Worm (Caenorhabditis elegans) whole organism, young adult: ENCODE results near the gene Y22D7AL.3.

ENCODE experiments used
- B0035.1 ChIP-seq: sonication (generic microtip); optimal IDR thresholded peaks from 2 replicates; lab custom pipeline; 2016; ENCODE audit warnings: missing genetic modification characterization, mild to moderate bottlenecking, missing compliant biosample characterization, missing genotype, missing genetic modification reagents
- B0336.3 ChIP-seq: fragments of 200-800 bp; sonication (Bioruptor generic); IDR thresholded peaks from 2 replicates; pipeline ENCODE4 v1.3.6; 2022; ENCODE audit warnings: missing genetic modification characterization, missing compliant biosample characterization
- T07F8.4 ChIP-seq: sonication (generic microtip); optimal IDR thresholded peaks from 2 replicates; lab custom pipeline; 2016; ENCODE audit warnings: mild to moderate bottlenecking, missing genetic modification characterization, moderate library complexity, missing compliant biosample characterization
- Y67H2A.10 ChIP-seq: fragments of 200-800 bp; sonication (Bioruptor generic); conservative IDR thresholded peaks from 2 replicates; pipeline ENCODE4 v1.3.6; 2022; ENCODE audit warnings: missing genetic modification reagents, missing genetic modification characterization, missing compliant biosample characterization
- Y79H2A.3 ChIP-seq: fragments of 200-800 bp; sonication (Bioruptor generic); conservative IDR thresholded peaks from 2 replicates; pipeline ENCODE4 v1.3.6; 2022; ENCODE audit warnings: missing genetic modification reagents, missing genetic modification characterization, missing compliant biosample characterization
- ama-1 ChIP-seq, 3 experiments: fragments of 150-350 bp in 1 of 3; sonication (generic microtip) in 2 of 3; optimal IDR thresholded peaks; 2 replicates each; lab custom pipeline; 2014 to 2018; ENCODE audit warnings: missing biosample characterization in 2 of 3, missing genetic modification characterization in 2 of 3, missing genetic modification reagents in 2 of 3
- attf-3 ChIP-seq: fragments of 200-800 bp; sonication (Bioruptor generic); conservative IDR thresholded peaks from 2 replicates; pipeline ENCODE4 v1.3.6; 2022; ENCODE audit warnings: missing genetic modification reagents, missing genetic modification characterization, missing compliant biosample characterization
- attf-6 ChIP-seq: fragments of 200-800 bp; sonication (Bioruptor generic); IDR thresholded peaks from 2 replicates; pipeline ENCODE4 v1.3.6; 2022; ENCODE audit warnings: missing genetic modification reagents, missing genetic modification characterization, missing compliant biosample characterization
- bed-1 ChIP-seq: fragments of 200-800 bp; sonication (Bioruptor generic); IDR thresholded peaks from 2 replicates; pipeline ENCODE4 v1.3.6; 2022; ENCODE audit warnings: missing genetic modification reagents, missing genetic modification characterization, missing compliant biosample characterization
- ccch-3 ChIP-seq: fragments of 200-800 bp; sonication (Bioruptor generic); optimal IDR thresholded peaks from 2 replicates; lab custom pipeline; 2018; ENCODE audit warnings: mild to moderate bottlenecking, missing genetic modification characterization, missing compliant biosample characterization
- ceh-40 ChIP-seq: fragments of 200-800 bp; sonication (Bioruptor generic); IDR thresholded peaks from 2 replicates; pipeline ENCODE4 v1.3.6; 2022; ENCODE audit warnings: missing genetic modification characterization, missing compliant biosample characterization
- ceh-91 ChIP-seq: fragments of 200-800 bp; sonication (Bioruptor generic); IDR thresholded peaks from 2 replicates; pipeline ENCODE4 v1.3.6; 2022; ENCODE audit warnings: missing genetic modification reagents, missing genetic modification characterization, missing compliant biosample characterization
- dpff-1 ChIP-seq: sonication (generic microtip); optimal IDR thresholded peaks from 2 replicates; lab custom pipeline; 2017; ENCODE audit warnings: mild to moderate bottlenecking, missing genetic modification characterization, missing compliant biosample characterization
- dpl-1 ChIP-seq: fragments of 150-350 bp; optimal IDR thresholded peaks from 2 replicates; lab custom pipeline; 2014; ENCODE audit warnings: missing biosample characterization, missing genetic modification reagents, missing genetic modification characterization
- ets-4 ChIP-seq: fragments of 200-800 bp; sonication (Bioruptor generic); optimal IDR thresholded peaks from 2 replicates; lab custom pipeline; 2018; ENCODE audit warnings: mild to moderate bottlenecking, missing genetic modification characterization, missing compliant biosample characterization
- gei-17 ChIP-seq: fragments of 200-800 bp; sonication (Bioruptor generic); optimal IDR thresholded peaks from 2 replicates; lab custom pipeline; 2018; ENCODE audit warnings: mild to moderate bottlenecking, missing genetic modification characterization, missing compliant biosample characterization
- hlh-26 ChIP-seq: fragments of 200-800 bp; sonication (Bioruptor generic); conservative IDR thresholded peaks from 2 replicates; pipeline ENCODE4 v1.3.6; 2022; ENCODE audit warnings: missing genetic modification reagents, missing genetic modification characterization, missing compliant biosample characterization
- hmg-20 ChIP-seq: fragments of 200-800 bp; sonication (Bioruptor generic); IDR thresholded peaks from 2 replicates; pipeline ENCODE4 v1.3.6; 2022; ENCODE audit warnings: missing genetic modification reagents, missing genetic modification characterization, missing compliant biosample characterization
- let-607 ChIP-seq, 2 experiments: fragments of 200-800 bp in 1 of 2; sonication (Bioruptor generic) in 1 of 2; sonication (generic microtip) in 1 of 2; optimal IDR thresholded peaks; 2 replicates each; lab custom pipeline; 2016 to 2018; ENCODE audit warnings: mild to moderate bottlenecking in 2 of 2, missing compliant biosample characterization in 2 of 2, missing genetic modification characterization in 2 of 2, moderate library complexity in 2 of 2, missing genotype in 1 of 2
- lin-40 ChIP-seq: sonication (generic microtip); optimal IDR thresholded peaks from 2 replicates; lab custom pipeline; 2016; ENCODE audit warnings: missing genetic modification characterization, mild to moderate bottlenecking, missing compliant biosample characterization, missing genotype, missing genetic modification reagents
- lin-54 ChIP-seq: fragments of 200-800 bp; sonication (Bioruptor generic); optimal IDR thresholded peaks from 2 replicates; lab custom pipeline; 2018; ENCODE audit warnings: mild to moderate bottlenecking, missing genetic modification characterization, missing compliant biosample characterization
- lsy-27 ChIP-seq: sonication (generic microtip); optimal IDR thresholded peaks from 2 replicates; lab custom pipeline; 2017; ENCODE audit warnings: missing genetic modification characterization, mild to moderate bottlenecking, missing compliant biosample characterization, antibody characterized with exemption, missing genotype, borderline replicate concordance; ENCODE audit not compliant: insufficient read depth
- mel-28 ChIP-seq: sonication (generic microtip); optimal IDR thresholded peaks from 2 replicates; lab custom pipeline; 2016; ENCODE audit warnings: borderline replicate concordance, mild to moderate bottlenecking, missing genetic modification characterization, missing compliant biosample characterization
- nfya-1 ChIP-seq: sonication (generic microtip); optimal IDR thresholded peaks from 2 replicates; lab custom pipeline; 2017; ENCODE audit warnings: antibody characterized with exemption, missing compliant biosample characterization, missing genetic modification characterization, borderline replicate concordance; ENCODE audit not compliant: insufficient read depth
- nfyb-1 ChIP-seq: fragments of 200-800 bp; sonication (Bioruptor generic); IDR thresholded peaks from 2 replicates; pipeline ENCODE4 v1.3.6; 2022; ENCODE audit warnings: missing genetic modification reagents, missing genetic modification characterization, missing compliant biosample characterization
- nhr-90 ChIP-seq: sonication (generic microtip); optimal IDR thresholded peaks from 2 replicates; lab custom pipeline; 2016; ENCODE audit warnings: missing genotype, mild to moderate bottlenecking, missing genetic modification characterization, missing compliant biosample characterization
- repo-1 ChIP-seq: sonication (generic microtip); optimal IDR thresholded peaks from 2 replicates; lab custom pipeline; 2017; ENCODE audit warnings: mild to moderate bottlenecking, missing genetic modification characterization, missing compliant biosample characterization
- sea-2 ChIP-seq: fragments of 200-800 bp; sonication (Bioruptor generic); IDR thresholded peaks from 2 replicates; pipeline ENCODE4 v1.3.6; 2022; ENCODE audit warnings: missing genetic modification characterization, missing compliant biosample characterization
- snpc-1.1 ChIP-seq: sonication (generic microtip); optimal IDR thresholded peaks from 2 replicates; lab custom pipeline; 2017; ENCODE audit warnings: missing genetic modification characterization, mild to moderate bottlenecking, missing compliant biosample characterization, antibody characterized with exemption, moderate library complexity, missing genotype, missing genetic modification reagents; ENCODE audit not compliant: insufficient read depth
- tbx-9 ChIP-seq: sonication (generic microtip); optimal IDR thresholded peaks from 2 replicates; lab custom pipeline; 2016; ENCODE audit warnings: borderline replicate concordance, missing genetic modification characterization, inconsistent platforms, missing compliant biosample characterization
- tlf-1 ChIP-seq: fragments of 200-800 bp; sonication (Bioruptor generic); optimal IDR thresholded peaks from 2 replicates; lab custom pipeline; 2018; ENCODE audit warnings: mild to moderate bottlenecking, missing genetic modification characterization, missing compliant biosample characterization
- unc-62 ChIP-seq: fragments of 150-350 bp; optimal IDR thresholded peaks from 2 replicates; lab custom pipeline; 2014; ENCODE audit warnings: missing biosample characterization, missing genetic modification reagents, missing genetic modification characterization
- zfh-2 ChIP-seq: fragments of 200-800 bp; sonication (Bioruptor generic); conservative IDR thresholded peaks from 2 replicates; pipeline ENCODE4 v1.3.6; 2022; ENCODE audit warnings: missing genetic modification reagents, missing genetic modification characterization, missing compliant biosample characterization
- zim-3 ChIP-seq: sonication (generic microtip); optimal IDR thresholded peaks from 2 replicates; lab custom pipeline; 2017; ENCODE audit warnings: mild to moderate bottlenecking, missing genetic modification characterization, moderate library complexity, missing compliant biosample characterization
- ztf-25 ChIP-seq: fragments of 200-800 bp; sonication (Bioruptor generic); IDR thresholded peaks from 2 replicates; pipeline ENCODE4 v1.3.6; 2022; ENCODE audit warnings: missing genetic modification reagents, missing genetic modification characterization, missing compliant biosample characterization
- ztf-3 ChIP-seq: fragments of 200-800 bp; sonication (Bioruptor generic); optimal IDR thresholded peaks from 2 replicates; lab custom pipeline; 2018; ENCODE audit warnings: mild to moderate bottlenecking, missing genetic modification characterization, missing compliant biosample characterization
- ztf-6 ChIP-seq: fragments of 200-800 bp; sonication (Bioruptor generic); IDR thresholded peaks from 2 replicates; pipeline ENCODE4 v1.3.6; 2022; ENCODE audit warnings: missing genetic modification reagents, missing genetic modification characterization, missing compliant biosample characterization

The Y22D7AL.3 gene

ce11 chrIII:1618915-1619314, 22.3 kb upstream of the Y22D7AL.3 start, which contains the start of gene Y22D7AL.10 (continued):
- TF ChIP-seq ztf-6 (GFP tag; lab: Robert Waterston, UW), result 0 out of 2 replicates have a peak, but pooled peaks have one; percentile 46
- no peak for TF ChIP-seq ama-1 (optimal IDR thresholded peaks at IDR 0.05; lab: Kevin White, UChicago)
- TF ChIP-seq ama-1 (GFP tag; optimal IDR thresholded peaks at IDR 0.05; lab: Kevin White, UChicago), result peak in 1 of 2 experiments; percentile 67
- TF ChIP-seq B0035.1 (tag; lab: Kevin White, UChicago), result peak; percentile 94
- peak; percentile 92 for TF ChIP-seq dpl-1 (GFP tag; lab: Kevin White, UChicago)
- TF ChIP-seq ets-4 (GFP tag; lab: Kevin White, UChicago), result peak; percentile 68
- TF ChIP-seq Y67H2A.10 (GFP tag; lab: Robert Waterston, UW), result peak; percentile 94
- TF ChIP-seq attf-6 (GFP tag; lab: Robert Waterston, UW), result peak; percentile 87
- TF ChIP-seq unc-62 (GFP tag; lab: Kevin White, UChicago), result no peak
- TF ChIP-seq repo-1 (tag; lab: Kevin White, UChicago), result peak; percentile 99
- peak; percentile 96 for TF ChIP-seq ceh-91 (GFP tag; lab: Robert Waterston, UW)
- peak; percentile 66 for TF ChIP-seq snpc-1.1
- TF ChIP-seq zim-3 (tag; lab: Kevin White, UChicago), result peak; percentile 93
- peak; percentile 86 for TF ChIP-seq attf-3 (GFP tag; lab: Robert Waterston, UW)
- peak; percentile 87 for TF ChIP-seq mel-28 (tag; lab: Kevin White, UChicago)
- peak; percentile 100 for TF ChIP-seq B0336.3 (GFP tag; lab: Robert Waterston, UW)
- TF ChIP-seq Y79H2A.3, result peak; percentile 90
- peak; percentile 99 for TF ChIP-seq zfh-2 (GFP tag; lab: Robert Waterston, UW)
- 0 out of 2 replicates have a peak, but pooled peaks have one; percentile 73 for TF ChIP-seq ztf-25 (GFP tag; lab: Robert Waterston, UW)
- peak; percentile 83 to 92 for TF ChIP-seq let-607 (tag; optimal IDR thresholded peaks at IDR 0.05; lab: Kevin White, UChicago)
- peak; percentile 100 for TF ChIP-seq nfyb-1
- peak; percentile 72 for TF ChIP-seq T07F8.4 (tag; lab: Kevin White, UChicago)
- peak; percentile 91 for TF ChIP-seq hmg-20 (GFP tag; lab: Robert Waterston, UW)
- no peak for TF ChIP-seq hlh-26 (GFP tag; lab: Robert Waterston, UW)
- TF ChIP-seq sea-2 (GFP tag; lab: Robert Waterston, UW), result peak; percentile 68; the same call in 1 of the 2 replicates
- peak; percentile 91 for TF ChIP-seq gei-17
- peak; percentile 82 for TF ChIP-seq nhr-90 (tag; lab: Kevin White, UChicago)
- TF ChIP-seq ztf-3 (GFP tag; lab: Kevin White, UChicago), result peak; percentile 83
- TF ChIP-seq dpff-1 (tag; lab: Kevin White, UChicago), result peak; percentile 85
- no peak for TF ChIP-seq bed-1 (GFP tag; lab: Robert Waterston, UW)
- peak; percentile 24 for TF ChIP-seq ccch-3 (GFP tag; lab: Kevin White, UChicago)
- TF ChIP-seq ceh-40 (GFP tag; lab: Robert Waterston, UW), result 0 out of 2 replicates have a peak, but pooled peaks have one; percentile 44
- TF ChIP-seq tlf-1, result peak; percentile 100
- TF ChIP-seq lin-54 (GFP tag; lab: Kevin White, UChicago), result peak; percentile 98
- no peak for TF ChIP-seq nfya-1 (tag; lab: Kevin White, UChicago)
- TF ChIP-seq lsy-27 (tag; lab: Kevin White, UChicago), result peak; percentile 48
- TF ChIP-seq tbx-9 (tag; lab: Kevin White, UChicago), result peak; percentile 64
- peak; percentile 99 for TF ChIP-seq lin-40 (tag; lab: Kevin White, UChicago)
